Fruit fly (Drosophila melanogaster) whole organism, larva: ENCODE data around the gene CG33189.
A peak's percentile ranks its signal among the peaks of the same experiment; 100 is the strongest.

ENCODE experiments used
- noc ChIP-seq: fragments of 200-800 bp; sonication (Bioruptor generic); optimal IDR thresholded peaks from 3 replicates; lab custom pipeline; 2019; ENCODE audit warnings: missing biosample characterization, mild to moderate bottlenecking, missing genetic modification characterization, moderate library complexity

The CG33189 gene

DNA sequence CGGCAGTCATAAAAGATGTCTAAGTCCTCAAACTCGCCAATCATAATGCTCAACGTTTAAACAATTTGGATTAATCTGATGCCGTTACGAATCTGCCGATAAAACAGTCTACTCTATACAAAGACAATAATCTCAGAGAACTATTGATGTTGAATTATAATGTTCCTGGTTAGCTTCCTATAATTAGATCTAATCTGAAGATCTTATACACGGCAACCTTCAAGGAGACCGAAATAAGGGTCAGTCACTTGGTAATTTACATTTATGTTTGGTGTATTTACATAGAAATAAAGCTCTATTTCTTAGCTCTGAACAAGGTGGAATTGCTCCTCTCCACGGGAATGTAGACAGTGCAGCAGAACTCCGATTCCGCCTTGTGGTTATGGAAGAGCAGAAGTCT is at the start of gene CG33189:
Gene CG33189, minus strand, starts transcription at position 101 of the 400 bp plus-strand sequence.
- TF ChIP-seq noc (tag; lab: Kevin White, UChicago): no peak

DNA sequence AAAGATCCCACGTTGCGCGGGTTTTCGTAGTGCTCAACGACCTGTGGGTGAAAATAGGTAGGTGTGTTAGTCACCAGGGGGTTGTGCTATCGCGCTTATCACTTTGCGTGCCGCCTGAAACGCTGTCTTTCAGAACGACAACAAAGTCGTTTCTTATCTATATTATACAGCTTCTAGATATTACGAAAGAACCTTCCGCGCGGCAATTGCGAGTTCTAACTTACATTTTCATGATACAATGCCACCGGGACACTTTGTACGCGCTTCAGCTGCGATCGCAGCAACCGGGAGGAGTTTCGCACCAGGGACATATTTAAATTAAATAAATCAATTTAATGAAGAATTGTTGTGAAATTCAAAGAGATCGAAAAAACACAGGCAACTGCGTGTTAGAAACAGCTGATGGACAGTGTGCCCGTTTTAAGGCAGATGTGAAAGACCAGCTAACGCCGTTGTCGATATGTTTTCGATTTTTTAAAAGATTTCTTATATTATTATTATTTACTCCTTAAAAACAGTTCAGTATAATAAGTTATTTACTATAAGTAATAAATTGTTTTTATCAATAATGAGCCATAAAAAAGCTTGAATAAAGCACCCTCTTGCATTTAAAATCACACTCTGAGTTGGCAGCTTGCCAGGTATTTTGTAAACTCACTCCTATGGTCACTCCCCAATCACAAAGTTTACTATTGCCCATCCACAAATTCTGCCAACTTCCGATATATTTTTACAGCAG is 43.3 kb upstream of the CG33189 start, which contains the start of the genes IscU and CG8379:
Gene IscU, minus strand, starts transcription at position 417 of the 739 bp plus-strand sequence.
Gene CG8379, plus strand, starts transcription at position 651 of the 739 bp plus-strand sequence.
- no peak for TF ChIP-seq noc (tag; lab: Kevin White, UChicago)

DNA sequence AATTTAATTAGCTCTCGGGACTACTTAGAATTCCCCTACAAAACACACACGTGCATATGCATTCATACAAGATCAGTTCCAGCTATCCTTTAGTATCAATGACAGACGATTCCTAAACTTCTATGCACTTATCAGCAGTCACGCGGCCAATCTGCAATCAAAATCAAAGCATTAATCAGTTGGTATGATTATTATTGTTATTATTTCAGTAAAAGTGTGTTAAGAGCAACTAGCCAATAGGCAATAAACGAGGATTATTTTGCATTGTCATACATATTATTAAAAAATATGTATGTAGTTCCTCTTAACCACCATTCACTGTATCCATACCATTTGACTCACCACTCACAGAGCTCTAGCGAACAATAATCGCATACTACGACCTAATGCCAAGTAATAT is 42.3 kb upstream of the CG33189 start:
- TF ChIP-seq noc (tag; lab: Kevin White, UChicago): no peak

DNA sequence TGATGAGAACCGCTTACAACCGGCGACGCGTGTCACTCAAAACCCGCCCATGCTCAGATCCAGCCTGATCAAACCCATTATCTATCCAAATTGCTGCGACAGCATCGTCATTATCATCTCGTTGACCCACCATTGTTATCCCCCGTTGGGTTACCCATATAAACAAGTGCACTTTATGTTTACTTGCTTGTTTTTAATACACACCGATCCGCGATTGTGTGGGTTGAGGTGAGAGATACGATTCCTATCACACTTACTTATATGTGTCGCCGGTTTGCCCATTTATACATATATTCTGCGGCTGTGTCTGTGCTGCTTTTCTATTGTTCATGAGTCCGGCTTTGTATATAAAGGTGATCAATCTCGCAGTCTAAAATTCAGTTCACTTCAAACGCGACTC is 41.0 kb upstream of the CG33189 start, which contains the start of gene CG8369:
Gene CG8369, plus strand, starts transcription at position 386 of the 400 bp plus-strand sequence.
- TF ChIP-seq noc (tag; lab: Kevin White, UChicago): peak; percentile 52

DNA sequence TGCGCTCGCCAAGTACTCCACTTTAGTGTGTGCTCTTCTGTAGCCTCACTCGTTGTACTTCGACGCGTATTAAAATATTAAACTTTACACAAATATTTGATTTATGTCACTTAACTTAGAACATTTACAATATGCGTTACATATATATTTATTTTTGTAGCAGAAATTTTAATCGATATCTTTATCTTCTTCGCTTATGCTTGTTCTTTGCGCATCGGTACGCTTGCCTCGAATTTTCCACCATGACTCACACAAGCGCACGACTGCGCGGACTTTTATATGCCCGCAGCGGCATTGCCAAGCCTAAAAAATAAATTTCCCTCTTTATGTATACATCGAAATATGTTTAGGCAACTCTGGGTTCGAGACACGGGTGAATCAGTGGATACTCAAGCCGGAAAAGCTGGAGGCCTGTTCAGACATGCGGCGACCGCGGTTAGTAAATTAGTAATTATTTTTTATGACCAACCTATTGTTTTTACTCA is 39.9 kb upstream of the CG33189 start, which contains the start of gene aqz:
Gene aqz, minus strand, starts transcription at position 255 of the 485 bp plus-strand sequence.
- TF ChIP-seq noc (tag; lab: Kevin White, UChicago): peak; percentile 57

DNA sequence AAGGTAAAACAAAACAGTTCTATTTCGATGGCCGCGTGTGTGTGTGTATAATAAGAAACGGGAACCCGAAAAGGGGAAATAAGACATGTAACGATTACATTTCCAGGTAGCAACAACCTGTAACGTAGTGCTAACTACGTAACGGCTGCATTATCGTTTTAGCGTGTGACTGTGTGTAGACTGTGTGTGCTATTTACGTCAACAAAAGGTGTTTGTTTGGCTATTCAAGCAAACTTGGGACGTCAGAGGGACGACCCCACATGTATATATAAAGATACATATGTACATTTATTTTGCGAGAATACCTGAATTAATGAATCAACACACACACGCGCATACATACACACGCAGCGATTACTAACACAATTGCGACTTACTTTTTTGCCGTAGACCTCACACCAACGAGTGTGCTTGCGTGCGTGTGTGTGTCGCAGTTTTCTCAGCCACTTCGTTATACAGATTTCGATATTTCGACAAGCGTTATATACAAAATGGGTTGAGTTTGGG is 39.0 kb upstream of the CG33189 start:
- TF ChIP-seq noc (tag; lab: Kevin White, UChicago): peak; percentile 22

DNA sequence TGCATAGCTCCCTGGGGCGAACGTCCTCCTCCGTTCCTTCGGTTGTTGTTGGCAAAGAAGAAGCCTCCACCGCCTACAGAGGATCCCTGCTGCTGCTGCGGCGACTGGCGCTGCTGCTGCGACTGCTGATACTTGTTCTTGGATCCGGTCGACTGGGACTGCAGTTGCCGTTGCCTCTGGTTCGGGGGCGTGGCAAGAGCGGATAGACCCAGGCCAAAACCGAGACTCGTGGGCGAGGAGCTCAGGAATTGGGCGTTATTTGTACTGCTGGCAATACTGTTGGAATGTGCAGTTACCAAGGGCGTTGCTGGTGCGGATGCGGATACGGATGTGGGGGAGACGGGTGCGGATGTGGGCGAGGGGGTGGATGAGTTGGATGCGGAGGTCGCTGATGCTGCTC is 37.6 kb upstream of the CG33189 start:
- TF ChIP-seq noc (tag; lab: Kevin White, UChicago): no peak

DNA sequence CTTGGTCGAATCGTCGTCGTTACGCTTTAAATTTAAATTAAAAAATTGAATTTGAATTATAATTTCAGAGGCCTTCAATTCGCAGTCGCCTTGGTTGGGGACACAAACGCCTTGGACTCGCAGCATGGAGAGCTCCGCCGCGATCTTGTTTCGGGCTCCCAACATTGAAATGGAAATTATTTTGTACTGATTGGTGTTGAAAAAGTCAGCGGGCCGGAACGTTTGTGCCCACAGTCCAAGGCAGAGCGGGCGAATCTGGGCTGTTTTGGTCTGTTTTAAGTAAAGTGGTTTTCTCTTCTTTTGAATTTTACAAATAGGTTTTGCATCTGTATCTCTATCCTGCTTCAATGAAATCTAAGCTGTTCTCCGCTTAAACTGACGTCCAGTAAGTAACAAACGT is 34.5 kb upstream of the CG33189 start:
- TF ChIP-seq noc (tag; lab: Kevin White, UChicago): no peak

DNA sequence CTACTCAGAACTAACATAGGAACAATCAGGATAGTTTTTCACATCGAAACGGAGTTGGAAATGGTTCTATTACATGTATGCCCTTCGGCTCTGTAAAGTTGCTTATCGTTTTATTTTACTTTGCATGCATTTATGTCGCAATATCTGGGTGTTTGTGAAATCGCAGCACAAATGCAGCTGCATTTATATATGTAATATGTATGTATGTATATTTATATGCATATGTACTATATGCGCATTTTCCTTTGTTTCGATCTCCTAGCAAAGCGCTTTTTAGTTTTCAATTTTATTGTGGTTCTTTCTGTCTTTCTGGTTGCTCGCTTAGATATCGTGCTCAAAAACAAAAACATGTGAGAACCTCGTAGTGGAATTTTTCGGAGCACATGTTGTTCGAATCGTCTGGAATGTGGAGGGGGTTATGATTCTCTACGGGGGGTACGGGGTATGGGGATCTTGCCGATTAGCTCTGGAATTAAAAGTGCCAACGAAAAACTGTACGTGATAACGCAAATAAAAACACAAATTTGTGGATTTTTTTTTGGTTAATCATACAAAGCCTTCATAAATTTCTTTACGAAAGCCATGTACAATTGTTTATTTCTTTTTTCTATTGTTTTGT is 33.5 kb upstream of the CG33189 start:
- peak; percentile 47 for TF ChIP-seq noc (tag; lab: Kevin White, UChicago)

DNA sequence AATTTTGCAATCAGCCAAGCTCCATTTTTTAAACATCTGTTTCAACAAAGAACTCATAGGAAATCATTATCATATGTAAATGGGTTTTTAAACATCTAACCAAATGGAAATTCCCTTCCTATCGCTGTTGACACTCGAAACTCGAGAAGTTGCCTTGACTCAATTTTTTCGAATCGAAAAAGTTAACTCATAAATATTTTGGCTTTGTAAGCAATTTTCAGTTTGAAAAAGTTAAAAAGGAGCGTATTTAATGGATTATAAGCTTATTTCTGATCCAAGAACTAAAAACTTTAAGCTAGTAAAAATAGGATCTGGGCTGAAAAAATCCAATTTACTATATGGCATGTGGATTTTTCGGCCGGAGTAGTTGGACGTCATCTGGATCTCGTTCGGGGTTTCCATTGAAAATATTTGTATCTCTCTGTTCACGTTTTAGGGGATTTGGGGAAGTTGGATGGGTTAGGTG is 32.6 kb upstream of the CG33189 start, which contains the start of gene CG9837:
Gene CG9837, minus strand, starts transcription at position 416 of the 466 bp plus-strand sequence.
- TF ChIP-seq noc (tag; lab: Kevin White, UChicago): no peak

DNA sequence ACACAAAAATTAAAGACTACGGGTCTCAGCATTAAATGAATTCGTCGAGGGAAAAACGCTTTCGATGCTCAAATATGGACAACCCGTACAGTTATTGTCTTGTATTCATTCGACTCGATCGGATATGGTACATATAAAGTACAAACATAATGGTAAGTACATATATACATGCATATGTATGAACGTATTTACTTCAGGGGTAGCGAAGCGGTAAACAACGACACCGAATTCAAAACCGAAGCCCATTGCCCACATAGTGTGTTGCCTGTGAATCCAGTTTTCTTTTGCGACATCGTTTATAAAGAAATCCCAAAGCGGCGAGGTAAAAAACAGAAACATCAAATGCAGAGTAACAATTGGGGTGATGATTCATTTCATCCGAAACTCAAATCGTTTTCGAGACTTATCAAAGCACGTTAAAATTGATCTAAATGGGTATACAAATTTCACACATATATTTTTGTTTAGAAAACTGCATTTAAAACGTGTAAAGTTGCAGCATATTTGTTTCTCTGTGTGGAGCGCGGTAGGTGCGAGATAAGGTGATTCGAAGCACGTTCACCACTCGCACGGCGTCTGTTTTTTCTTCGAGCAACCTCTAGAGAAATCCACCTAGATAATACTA is 31.9 kb upstream of the CG33189 start:
- peak; percentile 3 for TF ChIP-seq noc (tag; lab: Kevin White, UChicago)

DNA sequence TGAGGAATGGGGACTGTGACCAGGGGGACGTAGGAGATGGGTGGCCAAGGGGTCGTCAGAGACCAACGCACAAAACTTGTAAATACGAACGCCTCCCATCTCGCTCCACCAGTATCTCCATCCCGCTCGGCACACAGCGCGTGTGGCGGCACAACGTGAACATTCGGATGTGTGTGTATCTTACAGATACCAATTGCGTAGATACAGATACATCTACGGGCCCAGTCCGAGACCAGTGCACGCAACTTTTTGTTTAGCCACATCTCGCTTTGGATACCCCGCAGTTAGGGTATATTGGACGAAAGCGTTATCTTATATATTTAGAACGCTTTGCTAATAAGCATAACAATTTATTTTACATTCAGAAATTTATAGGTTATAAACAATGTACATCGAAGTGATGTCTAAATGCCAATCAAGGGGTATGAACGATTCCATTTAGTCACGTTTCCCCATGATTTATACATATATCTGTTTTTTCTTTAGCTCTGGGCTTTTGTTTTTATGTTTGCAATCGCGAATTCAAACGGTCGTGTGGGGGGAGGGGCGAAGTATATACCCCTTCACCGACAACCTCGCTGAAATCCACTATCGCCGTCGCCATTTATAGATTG is 30.8 kb upstream of the CG33189 start:
- peak; percentile 100 for TF ChIP-seq noc (tag; lab: Kevin White, UChicago)

DNA sequence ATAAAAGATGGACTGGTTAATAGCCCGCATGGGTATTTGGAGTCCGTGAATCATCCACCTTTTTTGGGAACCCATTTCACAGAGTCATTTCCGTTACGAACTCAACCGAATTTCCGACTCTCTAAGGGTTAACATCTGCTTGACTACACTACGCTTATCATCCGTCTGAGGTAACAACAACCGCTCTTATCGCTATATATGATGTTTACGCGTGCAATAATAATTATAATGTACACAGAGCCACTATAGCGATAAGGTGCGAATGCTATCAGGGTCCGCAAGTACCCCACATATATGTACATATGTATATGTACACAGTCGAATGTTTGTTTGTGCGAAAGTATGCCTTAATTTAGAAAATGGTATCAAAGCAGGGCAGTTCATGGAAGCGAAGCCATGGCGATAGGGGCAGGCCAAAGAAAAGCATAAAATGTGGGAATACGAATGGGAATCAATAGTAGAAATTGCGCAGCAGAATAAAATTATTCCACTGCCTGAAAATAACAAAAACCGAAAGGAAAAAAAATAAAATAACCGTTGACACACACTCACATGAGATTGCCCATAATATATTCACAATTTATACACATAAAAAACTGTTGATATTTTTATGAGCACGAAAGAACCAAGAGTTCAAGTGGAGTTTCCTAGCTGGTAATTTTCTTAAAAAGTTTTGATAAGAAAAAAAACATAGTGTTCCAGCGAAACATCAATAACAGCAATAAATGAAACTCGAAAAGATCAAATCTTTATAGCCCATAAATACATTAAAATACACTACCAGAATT is 30.0 kb upstream of the CG33189 start:
- TF ChIP-seq noc (tag; lab: Kevin White, UChicago): peak; percentile 74

DNA sequence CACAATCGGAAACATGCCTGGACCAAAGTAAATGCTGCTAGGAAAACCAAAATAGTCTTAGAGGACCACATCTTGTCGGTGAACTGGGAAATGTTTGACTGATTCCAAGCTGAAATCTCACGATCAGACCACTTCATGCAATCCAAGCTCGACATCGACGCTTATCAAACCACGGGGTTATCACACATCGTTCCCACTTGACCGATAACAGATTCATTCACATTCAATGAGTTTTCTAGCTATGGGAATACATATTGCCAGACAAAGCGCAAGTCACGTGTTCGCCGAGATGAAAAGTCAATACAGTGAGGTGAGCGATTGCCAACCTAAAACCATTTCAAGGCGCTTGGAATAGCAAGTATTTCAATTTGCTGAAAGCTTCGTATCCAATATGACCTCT is 29.1 kb upstream of the CG33189 start:
- TF ChIP-seq noc (tag; lab: Kevin White, UChicago): peak; percentile 29
